Fruit fly (Drosophila melanogaster) whole organism, wandering third instar larva: ENCODE measurements around the gene Reg-2.

Source experiments
- foxo ChIP-seq, 2 experiments: fragments of 200-800 bp; sonication (Bioruptor generic); optimal IDR thresholded peaks; 2 replicates in 1 of 2; 3 replicates in 1 of 2; lab custom pipeline; 2016 to 2017; ENCODE audit warnings: missing biosample characterization in 2 of 2, missing genetic modification characterization in 2 of 2
- fru ChIP-seq: fragments of 200-800 bp; sonication (Bioruptor generic); optimal IDR thresholded peaks from 3 replicates; lab custom pipeline; 2016; ENCODE audit warnings: missing biosample characterization, mild to moderate bottlenecking, missing genetic modification characterization
- lola ChIP-seq: fragments of >200 bp; optimal IDR thresholded peaks from 2 replicates; lab custom pipeline; 2017; ENCODE audit warnings: missing biosample characterization, missing genetic modification characterization
- pan ChIP-seq: fragments of >200 bp; optimal IDR thresholded peaks from 2 replicates; lab custom pipeline; 2017
- usp ChIP-seq: fragments of >200 bp; optimal IDR thresholded peaks from 2 replicates; lab custom pipeline; 2017; ENCODE audit warnings: missing biosample characterization, missing genetic modification characterization

dm6 chr3L:603188-603587 is 3.2 kb downstream of the Reg-2 start:
- TF ChIP-seq usp (GFP tag; lab: Kevin White, UChicago), result no peak
- no peak for TF ChIP-seq foxo (GFP tag; optimal IDR thresholded peaks at IDR 0.05; lab: Kevin White, UChicago)
- TF ChIP-seq lola (GFP tag; lab: Kevin White, UChicago), result no peak
- no peak for TF ChIP-seq pan (lab: Kevin White, UChicago)
- no peak for TF ChIP-seq fru (GFP tag; lab: Kevin White, UChicago)
